Fruit fly (Drosophila melanogaster): ENCODE results near the gene CG14408.

The CG14408 gene

DNA sequence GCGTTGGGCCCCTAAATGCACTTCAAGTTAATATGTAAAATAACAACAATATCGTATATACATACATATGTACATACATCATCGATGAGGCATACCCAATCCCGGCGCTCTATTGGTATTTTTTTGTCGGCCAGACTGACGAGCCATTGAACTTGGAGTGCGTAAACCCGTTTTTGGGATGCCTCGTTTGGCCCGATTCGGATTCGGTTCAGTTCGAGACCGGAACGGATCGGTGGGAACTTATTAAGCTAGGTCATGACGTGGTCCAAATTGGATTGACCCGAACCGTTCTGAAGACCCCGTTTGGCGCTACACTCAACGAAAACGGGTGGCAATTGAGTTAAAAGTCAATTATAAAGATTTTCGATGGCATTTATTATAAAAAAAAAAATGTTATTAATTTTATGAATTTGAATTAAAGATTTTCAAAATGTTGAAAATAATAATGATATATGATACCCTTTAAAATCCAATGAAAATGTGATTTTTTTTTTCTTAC is 14.3 kb upstream of the CG14408 start (continued):
- TF ChIP-seq CG11504 (tag; optimal IDR thresholded peaks at IDR 0.05), result peak; percentile 41
- TF ChIP-seq lola (GFP tag; optimal IDR thresholded peaks at IDR 0.05), result peak in 1 of 3 experiments; percentile 61
- no peak for TF ChIP-seq CG13624 (GFP tag; optimal IDR thresholded peaks at IDR 0.05)
- no peak for TF ChIP-seq da (GFP tag; optimal IDR thresholded peaks at IDR 0.05)
- TF ChIP-seq maf-S (GFP tag; optimal IDR thresholded peaks at IDR 0.05), result no peak
- no peak for TF ChIP-seq CG16863 (GFP tag; optimal IDR thresholded peaks at IDR 0.05)
- no peak for TF ChIP-seq CG14050 (GFP tag; IDR thresholded peaks at IDR 0.05)
- no peak for TF ChIP-seq zf30C (GFP tag; optimal IDR thresholded peaks at IDR 0.05)
- TF ChIP-seq Deaf1 (tag; optimal IDR thresholded peaks at IDR 0.05), result peak; percentile 52
- peak; percentile 45 for TF ChIP-seq kni (GFP tag; optimal IDR thresholded peaks at IDR 0.05)
- peak; percentile 13 for TF ChIP-seq Oli (tag; optimal IDR thresholded peaks at IDR 0.05)
- no peak for TF ChIP-seq abd-A (tag; optimal IDR thresholded peaks at IDR 0.05)
- TF ChIP-seq CG13894 (tag; optimal IDR thresholded peaks at IDR 0.05), result peak; percentile 21
- TF ChIP-seq CG15601 (tag; optimal IDR thresholded peaks at IDR 0.05), result peak; percentile 37
- peak; percentile 10 for TF ChIP-seq CoRest (tag; optimal IDR thresholded peaks at IDR 0.05)
- no peak for TF ChIP-seq pum (GFP tag; optimal IDR thresholded peaks at IDR 0.05)
- peak in 1 of 2 experiments; percentile 82 for TF ChIP-seq Hr78 (GFP tag; optimal IDR thresholded peaks at IDR 0.05)
- TF ChIP-seq CG12391 (tag; optimal IDR thresholded peaks at IDR 0.05), result peak; percentile 32
- TF ChIP-seq CG6791 (GFP tag; IDR thresholded peaks at IDR 0.05; ENCODE audit: partially characterized antibody), result no peak
- TF ChIP-seq Dp (GFP tag; optimal IDR thresholded peaks at IDR 0.05), result no peak
- TF ChIP-seq CG4854 (GFP tag; optimal IDR thresholded peaks at IDR 0.05), result no peak
- no peak for TF ChIP-seq cad (GFP tag; optimal IDR thresholded peaks at IDR 0.05)
- no peak for TF ChIP-seq CG5953 (GFP tag; IDR thresholded peaks at IDR 0.05)
- TF ChIP-seq CG14710 (tag; optimal IDR thresholded peaks at IDR 0.05), result peak; percentile 51
- TF ChIP-seq shn (GFP tag; optimal IDR thresholded peaks at IDR 0.05), result no peak
- TF ChIP-seq bigmax (GFP tag; optimal IDR thresholded peaks at IDR 0.05), result no peak
- no peak for TF ChIP-seq Pdp1 (GFP tag; optimal IDR thresholded peaks at IDR 0.05)
- peak; percentile 68 for TF ChIP-seq CG10979 (tag; optimal IDR thresholded peaks at IDR 0.05)
- no peak for TF ChIP-seq CG17328 (GFP tag; IDR thresholded peaks at IDR 0.05)
- TF ChIP-seq CG30020 (tag; optimal IDR thresholded peaks at IDR 0.05), result no peak
- no peak for TF ChIP-seq NK7.1 (GFP tag; optimal IDR thresholded peaks at IDR 0.05)
- TF ChIP-seq Ssrp (tag; optimal IDR thresholded peaks at IDR 0.05), result peak; percentile 6
- TF ChIP-seq fd96Cb (tag; optimal IDR thresholded peaks at IDR 0.05), result peak; percentile 13
- no peak for TF ChIP-seq MESR4 (GFP tag; optimal IDR thresholded peaks at IDR 0.05)
- peak; percentile 30 for TF ChIP-seq unpg (GFP tag; optimal IDR thresholded peaks at IDR 0.05)
- TF ChIP-seq Sox100B (GFP tag; optimal IDR thresholded peaks at IDR 0.05), result peak; percentile 18
- peak; percentile 12 for TF ChIP-seq Spps (tag; optimal IDR thresholded peaks at IDR 0.05)
- no peak for TF ChIP-seq Ada2b (GFP tag; IDR thresholded peaks at IDR 0.05)
- no peak for TF ChIP-seq CG1647 (GFP tag; optimal IDR thresholded peaks at IDR 0.05)
- peak; percentile 29 for TF ChIP-seq CG7839 (tag; optimal IDR thresholded peaks at IDR 0.05)
- TF ChIP-seq CG12769 (tag; optimal IDR thresholded peaks at IDR 0.05), result peak; percentile 69
- no peak for TF ChIP-seq Ptx1 (GFP tag; IDR thresholded peaks at IDR 0.05)
- 0 out of 4 replicates have a peak, but pooled peaks have one; percentile 60 for TF ChIP-seq chinmo (GFP tag; IDR thresholded peaks at IDR 0.05; ENCODE audit: partially characterized antibody)
- TF ChIP-seq slbo (GFP tag; IDR thresholded peaks at IDR 0.05), result no peak
- TF ChIP-seq grau (tag; optimal IDR thresholded peaks at IDR 0.05), result peak; percentile 14
- 0 out of 3 replicates have a peak, but pooled peaks have one; percentile 28 for TF ChIP-seq CG17361 (GFP tag; IDR thresholded peaks at IDR 0.05)
- peak; percentile 24 for TF ChIP-seq CG30403 (GFP tag; optimal IDR thresholded peaks at IDR 0.05)
- peak; percentile 39 for TF ChIP-seq nmo (GFP tag; optimal IDR thresholded peaks at IDR 0.05)
- TF ChIP-seq dm (GFP tag; optimal IDR thresholded peaks at IDR 0.05), result no peak

Measured in whole organism, embryonic.